Worm (Caenorhabditis elegans) whole organism, mixed stage, embryonic: Measurements from ENCODE around the gene C16C10.9.

Source experiments
- lin-13 ChIP-seq: fragments of 150-350 bp; optimal IDR thresholded peaks from 2 replicates; lab custom pipeline; 2014; ENCODE audit warnings: missing biosample characterization, missing genetic modification characterization
- unc-62 ChIP-seq: fragments of 150-350 bp; optimal IDR thresholded peaks from 2 replicates; lab custom pipeline; 2014; ENCODE audit warnings: missing biosample characterization, missing genetic modification reagents, missing genetic modification characterization

ce11 chrIII:4175489-4175888 is 18.3 kb upstream of the C16C10.9 start:
- no peak for TF ChIP-seq lin-13 (tag; lab: Kevin White, UChicago)
- TF ChIP-seq unc-62 (GFP tag; lab: Kevin White, UChicago): no peak
